Worm (Caenorhabditis elegans): Measurements from ENCODE around the gene C06E2.2.

ce11 chrX:8892808-8893207, 13.4 kb downstream of the C06E2.2 start, which contains the start of gene C13E3.1:
- TF ChIP-seq snpc-4 (tag; optimal IDR thresholded peaks at IDR 0.05) (no peak), blmp-1 (tag; optimal IDR thresholded peaks at IDR 0.05) (no peak), nhr-237 (tag; optimal IDR thresholded peaks at IDR 0.05) (no peak), lin-13 (tag; optimal IDR thresholded peaks at IDR 0.05) (no peak), ztf-11 (tag; optimal IDR thresholded peaks at IDR 0.05) (no peak), mep-1 (tag; optimal IDR thresholded peaks at IDR 0.05) (no peak), nhr-76 (tag; optimal IDR thresholded peaks at IDR 0.05) (no peak), elt-3 (tag; optimal IDR thresholded peaks at IDR 0.05) (no peak), pha-4 (tag; optimal IDR thresholded peaks at IDR 0.05) (no peak)

Data from whole organism, mixed stage, embryonic.